Worm (Caenorhabditis elegans): ENCODE results near the gene F36F12.1.

- TF ChIP-seq skn-1 (tag; optimal IDR thresholded peaks at IDR 0.05) (no peak), lin-35 (GFP tag; optimal IDR thresholded peaks at IDR 0.05) (no peak), dsc-1 (tag; optimal IDR thresholded peaks at IDR 0.05) (no peak), ztf-4 (tag; optimal IDR thresholded peaks at IDR 0.05) (no peak), unc-62 (GFP tag; optimal IDR thresholded peaks at IDR 0.05) (no peak), mef-2 (tag; optimal IDR thresholded peaks at IDR 0.05) (no peak), jun-1 (tag; optimal IDR thresholded peaks at IDR 0.05) (no peak), tlp-1 (tag; optimal IDR thresholded peaks at IDR 0.05) (no peak), lsy-2 (tag; optimal IDR thresholded peaks at IDR 0.05) (no peak), nhr-12 (tag; optimal IDR thresholded peaks at IDR 0.05) (no peak), nhr-11 (tag; optimal IDR thresholded peaks at IDR 0.05) (no peak), pqm-1 (tag; optimal IDR thresholded peaks at IDR 0.05) (no peak), hlh-17 (GFP tag; optimal IDR thresholded peaks at IDR 0.05; ENCODE audit: borderline replicate concordance) (no peak)
Measured at ce11 chrV:2095772-2096171, 7.2 kb downstream of the F36F12.1 start, which contains the start of gene clec-207.
